Fruit fly (Drosophila melanogaster) ovary, adult (tissue): Measurements from ENCODE around the gene CG8750.

Experiments
- CG17801 ChIP-seq: fragments of 200-800 bp; optimal IDR thresholded peaks from 2 replicates; lab custom pipeline; 2019; ENCODE audit warnings: missing biosample characterization, mild to moderate bottlenecking, missing genetic modification characterization, moderate library complexity; ENCODE audit not compliant: partially characterized antibody

CG8750 gene

DNA sequence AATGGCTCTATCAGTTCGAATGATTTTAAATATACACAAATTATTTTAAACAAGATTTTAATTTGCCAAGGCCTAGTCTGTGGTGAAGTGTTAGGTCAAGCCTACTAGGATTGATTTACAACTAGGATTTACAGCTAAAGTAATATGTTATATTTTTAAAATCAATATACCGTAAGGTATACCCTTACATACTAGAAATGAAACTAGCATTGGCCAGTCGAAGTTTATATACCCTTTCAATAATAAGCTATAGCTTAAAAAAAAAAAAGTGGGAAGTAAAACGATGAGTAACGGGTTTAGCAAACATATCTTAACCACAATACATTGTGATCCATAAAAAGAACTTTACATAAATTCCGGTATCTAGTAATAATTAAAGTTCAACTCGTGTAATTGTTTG is at the start of gene CG8750:
Gene CG8750 (minus strand): TSS at position 101 of the 400 bp plus-strand sequence.
- TF ChIP-seq CG17801 (GFP tag; lab: Kevin White, UChicago) = no peak

dm6 chr3L:13887092-13887491 is 44.3 kb upstream of the CG8750 start:
- TF ChIP-seq CG17801 (GFP tag; lab: Kevin White, UChicago) = no peak

DNA sequence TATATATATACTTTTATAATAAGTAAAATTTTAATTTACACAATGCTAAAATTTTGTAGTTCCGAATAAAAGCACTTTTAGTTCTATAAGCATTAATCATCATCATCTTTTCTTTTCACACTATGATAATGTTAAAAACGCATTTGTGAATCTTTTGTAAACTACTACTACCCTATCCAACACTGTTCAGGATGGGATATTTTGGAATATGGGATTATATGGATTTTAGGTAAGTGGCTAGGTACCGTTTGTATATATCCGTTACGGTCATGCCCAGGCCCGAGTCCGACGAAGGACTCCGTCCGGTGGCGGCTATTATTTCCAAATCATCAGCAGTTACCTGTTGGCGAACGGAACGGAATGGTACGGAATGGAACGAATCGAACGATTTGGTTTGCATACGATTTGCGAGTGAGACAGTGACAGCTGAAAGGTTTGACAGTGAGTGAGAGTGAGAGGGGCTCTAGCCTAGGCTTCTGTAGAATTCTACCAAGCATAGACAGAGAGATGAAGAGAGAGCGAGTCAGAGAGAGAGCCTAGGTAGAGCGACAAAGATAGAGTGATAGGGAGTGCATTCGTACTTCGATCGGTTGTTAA is 41.7 kb upstream of the CG8750 start:
- no peak for TF ChIP-seq CG17801 (GFP tag; lab: Kevin White, UChicago)

- no peak for TF ChIP-seq CG17801 (GFP tag; lab: Kevin White, UChicago)
These were observed 39.7 kb upstream of the CG8750 start for dm6 chr3L:13882532-13882931.

dm6 chr3L:13881555-13881954 is 38.7 kb upstream of the CG8750 start:
- no peak for TF ChIP-seq CG17801 (GFP tag; lab: Kevin White, UChicago)

DNA sequence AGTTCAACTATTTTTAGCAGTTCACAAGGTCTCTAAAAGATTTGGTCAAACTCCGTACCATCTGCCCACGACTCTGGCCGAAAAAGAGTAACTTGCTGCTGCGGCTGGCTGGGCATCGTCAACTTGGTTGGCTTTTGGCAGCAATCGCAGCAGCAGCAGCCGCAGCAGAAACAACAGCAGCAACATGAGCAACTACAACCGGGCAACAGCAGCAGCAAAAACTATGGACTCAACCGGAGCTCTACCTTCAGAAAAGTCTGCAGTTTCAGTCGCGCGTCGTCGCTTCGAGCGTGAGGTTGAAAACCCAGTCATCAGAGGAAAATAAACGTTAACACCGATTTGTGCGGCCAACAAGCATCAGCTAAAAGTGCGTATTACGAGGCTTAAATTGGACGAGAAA is 35.9 kb upstream of the CG8750 start, which contains the start of gene CG13737:
Gene CG13737 (plus strand): TSS at position 266 of the 400 bp plus-strand sequence.
- no peak for TF ChIP-seq CG17801 (GFP tag; lab: Kevin White, UChicago)

dm6 chr3L:13877904-13878303 is 35.1 kb upstream of the CG8750 start:
- TF ChIP-seq CG17801 (GFP tag; lab: Kevin White, UChicago) = no peak

DNA sequence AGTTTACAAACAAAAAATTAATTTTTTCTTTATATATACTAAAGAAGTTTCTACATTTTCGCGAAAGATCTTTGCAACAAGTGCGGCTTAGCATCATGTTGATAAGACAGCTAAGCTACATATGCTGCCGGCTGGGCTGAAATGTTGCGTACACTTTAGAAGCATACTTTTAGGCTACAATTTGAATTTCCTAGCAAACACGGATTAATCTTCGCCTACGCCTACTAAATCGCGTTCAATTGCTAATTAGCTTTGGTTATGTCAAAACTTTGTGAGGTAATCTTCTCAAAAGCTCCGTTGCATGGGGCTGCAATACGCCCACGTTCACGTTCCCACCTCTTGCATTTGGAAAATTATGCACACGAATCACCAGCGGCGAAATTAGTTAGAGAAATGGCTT is 34.1 kb upstream of the CG8750 start:
- TF ChIP-seq CG17801 (GFP tag; lab: Kevin White, UChicago) = no peak

DNA sequence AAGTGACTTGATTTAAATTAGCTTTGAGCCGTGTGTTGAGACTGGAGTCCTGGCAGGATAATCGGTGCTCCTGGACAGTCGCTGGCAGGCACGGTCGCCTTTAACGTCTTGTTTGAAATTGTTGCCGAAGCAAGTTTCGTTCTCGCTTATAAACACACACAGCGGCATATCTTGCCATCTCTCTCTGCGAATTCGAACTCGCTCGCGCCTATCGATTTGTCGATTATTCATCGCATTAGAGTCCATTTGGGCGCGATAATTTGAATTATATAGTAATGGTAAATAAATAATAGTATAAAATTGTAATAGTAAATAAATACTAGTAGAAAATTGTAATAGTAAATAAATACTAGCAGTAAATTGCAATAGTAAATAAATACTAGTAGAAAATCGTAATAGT is 24.0 kb upstream of the CG8750 start, which contains the start of gene CG8745:
Gene CG8745 (minus strand): TSS at position 126 of the 400 bp plus-strand sequence.
- no peak for TF ChIP-seq CG17801 (GFP tag; lab: Kevin White, UChicago)

dm6 chr3L:13866270-13866669 is 23.5 kb upstream of the CG8750 start:
- no peak for TF ChIP-seq CG17801 (GFP tag; lab: Kevin White, UChicago)

dm6 chr3L:13865484-13865883 is 22.7 kb upstream of the CG8750 start:
- TF ChIP-seq CG17801 (GFP tag; lab: Kevin White, UChicago) = no peak

dm6 chr3L:13864568-13864967 is 21.8 kb upstream of the CG8750 start:
- no peak for TF ChIP-seq CG17801 (GFP tag; lab: Kevin White, UChicago)

dm6 chr3L:13863365-13863775 is 20.6 kb upstream of the CG8750 start:
- no peak for TF ChIP-seq CG17801 (GFP tag; lab: Kevin White, UChicago)

- TF ChIP-seq CG17801 (GFP tag; lab: Kevin White, UChicago) = no peak
These were observed 19.6 kb upstream of the CG8750 start for dm6 chr3L:13862403-13862802.

DNA sequence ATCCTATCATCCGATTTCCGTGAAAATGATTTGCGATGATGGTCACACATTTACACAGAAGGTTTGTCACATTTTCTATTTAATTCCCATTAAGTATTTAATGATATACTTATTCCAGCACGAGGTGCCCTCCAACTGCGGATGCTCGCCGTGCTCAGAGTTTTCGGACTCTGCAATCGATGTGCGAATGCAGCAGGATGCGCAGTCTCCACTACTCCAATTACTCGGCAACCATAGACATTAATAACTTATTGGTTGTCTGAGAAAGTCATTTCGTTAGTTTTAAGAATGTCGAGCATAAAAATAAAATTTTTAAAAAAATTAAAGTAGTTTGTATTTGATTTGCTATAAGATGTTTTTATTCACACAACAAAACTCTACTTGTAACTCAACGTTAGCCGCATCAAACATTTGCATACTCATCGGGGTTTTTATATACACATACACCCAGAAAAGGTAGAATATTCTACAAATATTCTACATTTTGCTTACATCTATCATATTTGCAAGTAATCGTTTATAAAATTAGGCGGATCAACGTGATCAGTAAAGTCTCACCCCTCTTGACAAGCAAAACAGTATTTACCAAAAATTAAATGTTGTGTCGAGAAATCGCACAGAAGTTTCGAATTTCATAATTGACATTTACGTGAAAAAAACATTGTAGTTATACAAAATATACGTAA is 17.0 kb upstream of the CG8750 start:
- no peak for TF ChIP-seq CG17801 (GFP tag; lab: Kevin White, UChicago)

- no peak for TF ChIP-seq CG17801 (GFP tag; lab: Kevin White, UChicago)
These were observed 2.9 kb upstream of the CG8750 start, which contains the start of gene Hml for dm6 chr3L:13845754-13846153. TSS of gene Hml (plus strand) at chr3L:13846054.
